In genomic region chrX:16796826-16797225, ce11 we compare ENCODE assay signal across 7 worm cellular contexts.
TF ChIP-seq lines count a peak whose summit lies in the region.

No protein-coding gene starts in this region.

TF ChIP-seq in whole organism, L1 larva, 84 proteins besides CTCF, POLR2A, EP300 and RAD21 (continued from another document and continues in another):
- TF ChIP-seq tlp-1 (tag; optimal IDR thresholded peaks at IDR 0.05; lab: Kevin White, UChicago), result no peak
- TF ChIP-seq mdl-1 (tag; optimal IDR thresholded peaks at IDR 0.05; lab: Kevin White, UChicago), result peak; percentile 55 to 99
- TF ChIP-seq nhr-77 (tag; optimal IDR thresholded peaks at IDR 0.05; lab: Kevin White, UChicago), result peak; percentile 75
- peak; percentile 78 for TF ChIP-seq blmp-1 (tag; optimal IDR thresholded peaks at IDR 0.05; lab: Kevin White, UChicago)
- TF ChIP-seq F16B12.6 (tag; optimal IDR thresholded peaks at IDR 0.05; lab: Kevin White, UChicago), result no peak
- TF ChIP-seq efl-3 (GFP tag; optimal IDR thresholded peaks at IDR 0.05; lab: Kevin White, UChicago), result no peak
- peak; percentile 80 for TF ChIP-seq vab-15 (tag; optimal IDR thresholded peaks at IDR 0.05; lab: Kevin White, UChicago)
- TF ChIP-seq ztf-11 (tag; optimal IDR thresholded peaks at IDR 0.05; lab: Kevin White, UChicago), result peak in 1 of 2 experiments; percentile 54
- peak; percentile 69 for TF ChIP-seq lir-3 (tag; optimal IDR thresholded peaks at IDR 0.05; lab: Kevin White, UChicago; ENCODE audit: poor library complexity)
- peak; percentile 66 for TF ChIP-seq snpc-4 (tag; optimal IDR thresholded peaks at IDR 0.05; lab: Kevin White, UChicago)
- peak; percentile 84 for TF ChIP-seq ceh-88 (GFP tag; IDR thresholded peaks at IDR 0.05; lab: Robert Waterston, UW)
- no peak for TF ChIP-seq unc-30 (tag; optimal IDR thresholded peaks at IDR 0.05; lab: Kevin White, UChicago)
- TF ChIP-seq rnt-1 (tag; optimal IDR thresholded peaks at IDR 0.05; lab: Kevin White, UChicago), result peak; percentile 86
- TF ChIP-seq hpl-2 (GFP tag; optimal IDR thresholded peaks at IDR 0.05; lab: Kevin White, UChicago), result peak; percentile 80
- peak; percentile 85 for TF ChIP-seq sox-4 (tag; optimal IDR thresholded peaks at IDR 0.05; lab: Kevin White, UChicago)
- no peak for TF ChIP-seq nhr-12 (tag; optimal IDR thresholded peaks at IDR 0.05; lab: Kevin White, UChicago)
- peak; percentile 84 for TF ChIP-seq C16A3.4 (tag; optimal IDR thresholded peaks at IDR 0.05; lab: Kevin White, UChicago)
- TF ChIP-seq mef-2 (tag; optimal IDR thresholded peaks at IDR 0.05; lab: Kevin White, UChicago), result peak; percentile 88
- TF ChIP-seq fkh-8 (tag; optimal IDR thresholded peaks at IDR 0.05; lab: Kevin White, UChicago), result peak; percentile 98

TF ChIP-seq in whole organism, L2 larva, 48 proteins besides CTCF, POLR2A, EP300 and RAD21 (continued from another document and continues in another):
- TF ChIP-seq F13H6.1 (tag; optimal IDR thresholded peaks at IDR 0.05; lab: Kevin White, UChicago) (peak; percentile 94), gmeb-1 (tag; optimal IDR thresholded peaks at IDR 0.05; lab: Kevin White, UChicago) (peak; percentile 68), fos-1 (tag; optimal IDR thresholded peaks at IDR 0.05; lab: Kevin White, UChicago) (peak; percentile 85), nhr-237 (tag; optimal IDR thresholded peaks at IDR 0.05; lab: Kevin White, UChicago) (no peak), lsy-2 (tag; optimal IDR thresholded peaks at IDR 0.05; lab: Kevin White, UChicago) (peak in 1 of 2 experiments; percentile 89), alr-1 (tag; optimal IDR thresholded peaks at IDR 0.05; lab: Kevin White, UChicago) (no peak), nhr-21 (tag; optimal IDR thresholded peaks at IDR 0.05; lab: Kevin White, UChicago) (peak; percentile 97), blmp-1 (tag; optimal IDR thresholded peaks at IDR 0.05; lab: Kevin White, UChicago; ENCODE audit: insufficient read depth) (peak; percentile 78), ama-1 (optimal IDR thresholded peaks at IDR 0.05; lab: Kevin White, UChicago) (peak; percentile 65), nhr-129 (tag; optimal IDR thresholded peaks at IDR 0.05; lab: Kevin White, UChicago) (peak; percentile 99), R02D3.7 (tag; optimal IDR thresholded peaks at IDR 0.05; lab: Kevin White, UChicago) (no peak), lin-11 (tag; optimal IDR thresholded peaks at IDR 0.05; lab: Kevin White, UChicago) (peak; percentile 93), ztf-1 (GFP tag; conservative IDR thresholded peaks at IDR 0.05; lab: Robert Waterston, UW) (no peak), mbf-1 (tag; optimal IDR thresholded peaks at IDR 0.05; lab: Kevin White, UChicago) (no peak), unc-39 (tag; optimal IDR thresholded peaks at IDR 0.05; lab: Kevin White, UChicago) (no peak), nhr-25 (tag; optimal IDR thresholded peaks at IDR 0.05; lab: Kevin White, UChicago) (peak; percentile 94), egl-27 (tag; optimal IDR thresholded peaks at IDR 0.05; lab: Kevin White, UChicago) (peak; percentile 88), nhr-11 (tag; optimal IDR thresholded peaks at IDR 0.05; lab: Kevin White, UChicago) (no peak), ztf-4 (tag; optimal IDR thresholded peaks at IDR 0.05; lab: Kevin White, UChicago) (peak; percentile 78)

TF ChIP-seq in whole organism, L3 larva, 47 proteins besides CTCF, POLR2A, EP300 and RAD21 (continued from another document and continues in another):
- peak; percentile 97 for TF ChIP-seq fkh-10 (GFP tag; optimal IDR thresholded peaks at IDR 0.05; lab: Kevin White, UChicago)
- no peak for TF ChIP-seq nhr-237 (tag; optimal IDR thresholded peaks at IDR 0.05; lab: Kevin White, UChicago)
- TF ChIP-seq ceh-16 (tag; optimal IDR thresholded peaks at IDR 0.05; lab: Kevin White, UChicago), result no peak
- no peak for TF ChIP-seq nhr-12 (tag; optimal IDR thresholded peaks at IDR 0.05; lab: Kevin White, UChicago)
- peak; percentile 90 for TF ChIP-seq nhr-23 (tag; optimal IDR thresholded peaks at IDR 0.05; lab: Kevin White, UChicago)
- TF ChIP-seq lsy-12 (tag; optimal IDR thresholded peaks at IDR 0.05; lab: Kevin White, UChicago), result peak; percentile 85
- TF ChIP-seq pha-4 (tag; optimal IDR thresholded peaks at IDR 0.05; lab: Kevin White, UChicago), result peak; percentile 88
- TF ChIP-seq nhr-11 (tag; optimal IDR thresholded peaks at IDR 0.05; lab: Kevin White, UChicago), result peak; percentile 82
- peak; percentile 66 for TF ChIP-seq mml-1 (tag; optimal IDR thresholded peaks at IDR 0.05; lab: Kevin White, UChicago)
- peak; percentile 74 for TF ChIP-seq ama-1 (optimal IDR thresholded peaks at IDR 0.05; lab: Kevin White, UChicago)
- no peak for TF ChIP-seq fos-1 (tag; optimal IDR thresholded peaks at IDR 0.05; lab: Kevin White, UChicago)
- no peak for TF ChIP-seq nhr-67 (tag; optimal IDR thresholded peaks at IDR 0.05; lab: Kevin White, UChicago)
- peak; percentile 84 for TF ChIP-seq pqm-1 (tag; optimal IDR thresholded peaks at IDR 0.05; lab: Kevin White, UChicago)
- TF ChIP-seq nhr-77 (tag; optimal IDR thresholded peaks at IDR 0.05; lab: Kevin White, UChicago), result no peak
- no peak for TF ChIP-seq R02D3.7 (tag; optimal IDR thresholded peaks at IDR 0.05; lab: Kevin White, UChicago)
- TF ChIP-seq ztf-4 (tag; optimal IDR thresholded peaks at IDR 0.05; lab: Kevin White, UChicago), result peak; percentile 15
- TF ChIP-seq ZK546.5 (tag; optimal IDR thresholded peaks at IDR 0.05; lab: Kevin White, UChicago), result no peak
- peak; percentile 72 for TF ChIP-seq hmg-11 (tag; optimal IDR thresholded peaks at IDR 0.05; lab: Kevin White, UChicago)
- peak; percentile 53 for TF ChIP-seq skn-1 (tag; optimal IDR thresholded peaks at IDR 0.05; lab: Kevin White, UChicago)
- peak; percentile 77 for TF ChIP-seq elt-2 (tag; optimal IDR thresholded peaks at IDR 0.05; lab: Kevin White, UChicago)

TF ChIP-seq in whole organism, L4 larva, 104 proteins besides CTCF, POLR2A, EP300 and RAD21 (continued from another document and continues in another):
- TF ChIP-seq D1046.2 (GFP tag; IDR thresholded peaks at IDR 0.05; lab: Robert Waterston, UW) (0 out of 2 replicates have a peak, but pooled peaks have one; percentile 26), jun-1 (tag; optimal IDR thresholded peaks at IDR 0.05; lab: Kevin White, UChicago) (peak; percentile 17), ceh-32 (tag; optimal IDR thresholded peaks at IDR 0.05; lab: Kevin White, UChicago; ENCODE audit: poor library complexity) (no peak), lir-3 (tag; optimal IDR thresholded peaks at IDR 0.05; lab: Kevin White, UChicago) (no peak), pqm-1 (tag; optimal IDR thresholded peaks at IDR 0.05; lab: Kevin White, UChicago) (no peak), lin-1 (GFP tag; IDR thresholded peaks at IDR 0.05; lab: Robert Waterston, UW) (peak; percentile 82), dmd-9 (GFP tag; IDR thresholded peaks at IDR 0.05; lab: Robert Waterston, UW) (no peak), unc-39 (tag; optimal IDR thresholded peaks at IDR 0.05; lab: Kevin White, UChicago) (no peak), nhr-25 (tag; optimal IDR thresholded peaks at IDR 0.05; lab: Kevin White, UChicago; ENCODE audit: borderline replicate concordance, insufficient read depth) (peak; percentile 2), gei-8 (GFP tag; optimal IDR thresholded peaks at IDR 0.05; lab: Kevin White, UChicago) (peak; percentile 82), nhr-237 (tag; optimal IDR thresholded peaks at IDR 0.05; lab: Kevin White, UChicago) (no peak), spr-1 (tag; optimal IDR thresholded peaks at IDR 0.05; lab: Kevin White, UChicago) (peak; percentile 44), nhr-77 (tag; optimal IDR thresholded peaks at IDR 0.05; lab: Kevin White, UChicago) (peak; percentile 81), F37D6.2 (tag; optimal IDR thresholded peaks at IDR 0.05; lab: Kevin White, UChicago) (peak; percentile 76), egl-43 (GFP tag; IDR thresholded peaks at IDR 0.05; lab: Robert Waterston, UW) (peak; percentile 80), snpc-1.2 (GFP tag; IDR thresholded peaks at IDR 0.05; lab: Robert Waterston, UW) (no peak), ceh-82 (tag; optimal IDR thresholded peaks at IDR 0.05; lab: Kevin White, UChicago) (no peak), Y75B8A.6 (GFP tag; IDR thresholded peaks at IDR 0.05; lab: Robert Waterston, UW) (no peak), madf-9 (GFP tag; conservative IDR thresholded peaks at IDR 0.05; lab: Robert Waterston, UW) (no peak), arid-1 (GFP tag; conservative IDR thresholded peaks at IDR 0.05; lab: Robert Waterston, UW) (0 out of 2 replicates have a peak, but pooled peaks have one; percentile 42)

TF ChIP-seq in whole organism, late embryonic, 69 proteins besides CTCF, POLR2A, EP300 and RAD21 (continued from another document and continues in another):
- TF ChIP-seq K02D7.2 (tag; optimal IDR thresholded peaks at IDR 0.05; lab: Kevin White, UChicago) (no peak), hlh-15 (tag; optimal IDR thresholded peaks at IDR 0.05; lab: Kevin White, UChicago) (no peak), ceh-24 (tag; optimal IDR thresholded peaks at IDR 0.05; lab: Kevin White, UChicago) (no peak), ceh-48 (tag; optimal IDR thresholded peaks at IDR 0.05; lab: Kevin White, UChicago) (no peak), fax-1 (tag; optimal IDR thresholded peaks at IDR 0.05; lab: Kevin White, UChicago) (no peak), nhr-11 (tag; optimal IDR thresholded peaks at IDR 0.05; lab: Kevin White, UChicago) (no peak), ets-4 (tag; optimal IDR thresholded peaks at IDR 0.05; lab: Kevin White, UChicago) (peak; percentile 5), odd-2 (tag; optimal IDR thresholded peaks at IDR 0.05; lab: Kevin White, UChicago) (no peak), mec-3 (tag; optimal IDR thresholded peaks at IDR 0.05; lab: Kevin White, UChicago; ENCODE audit: borderline replicate concordance) (no peak), unc-86 (tag; optimal IDR thresholded peaks at IDR 0.05; lab: Kevin White, UChicago) (no peak), zip-5 (tag; optimal IDR thresholded peaks at IDR 0.05; lab: Kevin White, UChicago) (no peak), pag-3 (tag; optimal IDR thresholded peaks at IDR 0.05; lab: Kevin White, UChicago; ENCODE audit: borderline replicate concordance) (no peak), ceh-6 (GFP tag; optimal IDR thresholded peaks at IDR 0.05; lab: Kevin White, UChicago) (no peak), nhr-232 (tag; optimal IDR thresholded peaks at IDR 0.05; lab: Kevin White, UChicago) (no peak), che-1 (tag; optimal IDR thresholded peaks at IDR 0.05; lab: Kevin White, UChicago) (peak; percentile 37), pros-1 (tag; optimal IDR thresholded peaks at IDR 0.05; lab: Kevin White, UChicago) (no peak), tbx-2 (tag; optimal IDR thresholded peaks at IDR 0.05; lab: Kevin White, UChicago) (peak; percentile 68), Y22D7AL.16 (tag; optimal IDR thresholded peaks at IDR 0.05; lab: Kevin White, UChicago) (no peak), ceh-18 (tag; optimal IDR thresholded peaks at IDR 0.05; lab: Kevin White, UChicago) (peak; percentile 92), unc-42 (tag; optimal IDR thresholded peaks at IDR 0.05; lab: Kevin White, UChicago) (peak; percentile 83), ceh-31 (tag; optimal IDR thresholded peaks at IDR 0.05; lab: Kevin White, UChicago) (peak; percentile 83), madf-2 (tag; optimal IDR thresholded peaks at IDR 0.05; lab: Kevin White, UChicago) (peak; percentile 17)

TF ChIP-seq in whole organism, mixed stage, embryonic, 35 proteins besides CTCF, POLR2A, EP300 and RAD21 (continued from another document):
- TF ChIP-seq flh-1 (GFP tag; optimal IDR thresholded peaks at IDR 0.05; lab: Kevin White, UChicago) (no peak), ces-1 (GFP tag; optimal IDR thresholded peaks at IDR 0.05; lab: Kevin White, UChicago) (peak; percentile 75), elt-3 (tag; optimal IDR thresholded peaks at IDR 0.05; lab: Kevin White, UChicago) (no peak), sem-2 (GFP tag; optimal IDR thresholded peaks at IDR 0.05; lab: Kevin White, UChicago) (no peak)
TF ChIP-seq in whole organism, mixed stage, embryonic: peak in this region for 6.

TF ChIP-seq in whole organism, young adult, 124 proteins besides CTCF, POLR2A, EP300 and RAD21 (continued from another document and continues in another):
- TF ChIP-seq let-526 (GFP tag; IDR thresholded peaks at IDR 0.05; lab: Robert Waterston, UW), result peak; percentile 74; the same call in 1 of the 2 replicates
- TF ChIP-seq tbx-9 (tag; optimal IDR thresholded peaks at IDR 0.05; lab: Kevin White, UChicago; ENCODE audit: borderline replicate concordance), result no peak
- TF ChIP-seq sdz-38 (tag; optimal IDR thresholded peaks at IDR 0.05; lab: Kevin White, UChicago), result no peak
- TF ChIP-seq Y67H2A.10 (GFP tag; conservative IDR thresholded peaks at IDR 0.05; lab: Robert Waterston, UW), result peak; percentile 15; the same call in 1 of the 2 replicates
- no peak for TF ChIP-seq snpc-4 (GFP tag; optimal IDR thresholded peaks at IDR 0.05; lab: Kevin White, UChicago)
- TF ChIP-seq snpc-4 (tag; optimal IDR thresholded peaks at IDR 0.05; lab: Kevin White, UChicago), result peak in 2 of 4 experiments; percentile 55 to 57
- 0 out of 2 replicates have a peak, but pooled peaks have one; percentile 8 for TF ChIP-seq Y95B8A.8 (GFP tag; IDR thresholded peaks at IDR 0.05; lab: Robert Waterston, UW)
- peak; percentile 56 for TF ChIP-seq ztf-22 (GFP tag; optimal IDR thresholded peaks at IDR 0.05; lab: Kevin White, UChicago)
- peak; percentile 82 for TF ChIP-seq nhr-80 (tag; optimal IDR thresholded peaks at IDR 0.05; lab: Kevin White, UChicago)
- peak; percentile 89 for TF ChIP-seq B0336.3 (GFP tag; IDR thresholded peaks at IDR 0.05; lab: Robert Waterston, UW)
- TF ChIP-seq mcd-1 (GFP tag; IDR thresholded peaks at IDR 0.05; lab: Robert Waterston, UW), result peak; percentile 61
- TF ChIP-seq zfh-2 (GFP tag; conservative IDR thresholded peaks at IDR 0.05; lab: Robert Waterston, UW), result peak; percentile 91
- TF ChIP-seq lir-1 (GFP tag; conservative IDR thresholded peaks at IDR 0.05; lab: Robert Waterston, UW), result peak; percentile 73
- peak; percentile 81 for TF ChIP-seq cebp-1 (GFP tag; IDR thresholded peaks at IDR 0.05; lab: Robert Waterston, UW)
- peak; percentile 88 for TF ChIP-seq cebp-1 (tag; optimal IDR thresholded peaks at IDR 0.05; lab: Kevin White, UChicago)
- TF ChIP-seq mxl-1 (tag; optimal IDR thresholded peaks at IDR 0.05; lab: Kevin White, UChicago), result no peak
- peak; percentile 74 for TF ChIP-seq C06A6.2 (GFP tag; conservative IDR thresholded peaks at IDR 0.05; lab: Robert Waterston, UW)
- TF ChIP-seq rcor-1 (GFP tag; IDR thresholded peaks at IDR 0.05; lab: Robert Waterston, UW), result 0 out of 2 replicates have a peak, but pooled peaks have one; percentile 49
- TF ChIP-seq pbrm-1 (GFP tag; IDR thresholded peaks at IDR 0.05; lab: Robert Waterston, UW), result peak; percentile 65
- peak; percentile 79 for TF ChIP-seq K11D2.4 (GFP tag; IDR thresholded peaks at IDR 0.05; lab: Robert Waterston, UW)
- peak; percentile 48 for TF ChIP-seq lin-54 (GFP tag; optimal IDR thresholded peaks at IDR 0.05; lab: Kevin White, UChicago)
- peak; percentile 98 for TF ChIP-seq K12H6.12 (tag; optimal IDR thresholded peaks at IDR 0.05; lab: Kevin White, UChicago)
- TF ChIP-seq fkh-3 (tag; optimal IDR thresholded peaks at IDR 0.05; lab: Kevin White, UChicago), result no peak
- no peak for TF ChIP-seq D2030.7 (GFP tag; IDR thresholded peaks at IDR 0.05; lab: Robert Waterston, UW)
- TF ChIP-seq hmg-1.2 (GFP tag; IDR thresholded peaks at IDR 0.05; lab: Robert Waterston, UW), result peak; percentile 81
- peak; percentile 93 for TF ChIP-seq attf-5 (GFP tag; optimal IDR thresholded peaks at IDR 0.05; lab: Kevin White, UChicago)
- no peak for TF ChIP-seq madf-8 (GFP tag; conservative IDR thresholded peaks at IDR 0.05; lab: Robert Waterston, UW)
- TF ChIP-seq ccch-3 (GFP tag; optimal IDR thresholded peaks at IDR 0.05; lab: Kevin White, UChicago), result no peak
- peak; percentile 65; the same call in 1 of the 2 replicates for TF ChIP-seq lin-26 (GFP tag; IDR thresholded peaks at IDR 0.05; lab: Robert Waterston, UW)
- peak; percentile 71 for TF ChIP-seq atf-7 (tag; optimal IDR thresholded peaks at IDR 0.05; lab: Kevin White, UChicago)
- no peak for TF ChIP-seq madf-6 (GFP tag; IDR thresholded peaks at IDR 0.05; lab: Robert Waterston, UW)
- TF ChIP-seq ama-1 (optimal IDR thresholded peaks at IDR 0.05; lab: Kevin White, UChicago), result peak; percentile 59
- TF ChIP-seq ama-1 (GFP tag; optimal IDR thresholded peaks at IDR 0.05; lab: Kevin White, UChicago), result no peak
- peak; percentile 96 for TF ChIP-seq somi-1 (GFP tag; optimal IDR thresholded peaks at IDR 0.05; lab: Kevin White, UChicago)
- no peak for TF ChIP-seq efl-1 (GFP tag; optimal IDR thresholded peaks at IDR 0.05; lab: Kevin White, UChicago)
- peak; percentile 24 for TF ChIP-seq B0035.1 (tag; optimal IDR thresholded peaks at IDR 0.05; lab: Kevin White, UChicago)
- TF ChIP-seq egrh-3 (GFP tag; IDR thresholded peaks at IDR 0.05; lab: Robert Waterston, UW), result 0 out of 2 replicates have a peak, but pooled peaks have one; percentile 9
- peak; percentile 52; the same call in 1 of the 2 replicates for TF ChIP-seq attf-3 (GFP tag; conservative IDR thresholded peaks at IDR 0.05; lab: Robert Waterston, UW)
